Fruit fly (Drosophila melanogaster): ENCODE measurements around the gene nAChRalpha3.
A peak's percentile ranks its signal among the peaks of the same experiment; 100 is the strongest.

DNA sequence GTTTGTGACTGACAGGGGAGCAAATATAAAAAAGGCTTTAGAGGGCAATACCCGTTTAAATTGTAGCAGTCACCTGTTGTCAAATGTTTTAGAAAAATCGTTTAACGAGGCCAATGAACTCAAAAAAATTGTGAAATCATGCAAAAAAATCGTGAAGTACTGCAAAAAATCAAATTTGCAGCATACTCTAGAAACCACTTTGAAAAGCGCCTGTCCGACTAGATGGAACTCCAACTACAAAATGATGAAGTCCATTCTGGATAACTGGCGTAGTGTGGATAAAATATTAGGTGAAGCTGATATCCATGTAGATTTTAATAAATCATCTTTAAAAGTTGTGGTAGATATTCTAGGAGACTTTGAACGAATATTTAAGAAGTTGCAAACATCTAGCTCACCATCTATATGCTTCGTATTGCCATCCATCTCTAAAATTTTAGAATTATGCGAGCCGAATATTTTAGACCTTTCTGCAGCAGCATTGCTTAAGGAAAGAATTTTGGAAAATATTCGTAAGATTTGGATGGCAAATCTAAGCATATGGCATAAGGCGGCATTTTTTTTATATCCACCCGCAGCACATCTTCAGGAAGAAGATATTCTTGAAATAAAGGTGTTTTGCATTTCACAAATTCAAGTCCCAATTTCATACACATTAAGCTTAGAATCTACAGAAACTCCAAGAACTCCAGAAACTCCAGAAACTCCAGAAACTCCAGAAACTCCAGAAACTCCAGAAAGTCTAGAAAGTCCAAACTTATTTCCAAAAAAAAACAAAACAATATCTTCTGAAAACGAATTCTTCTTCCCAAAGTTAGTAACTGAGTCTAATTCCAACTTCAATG lies 72.3 kb downstream of the nAChRalpha3 start:
- TF ChIP-seq ovo (GFP tag; optimal IDR thresholded peaks at IDR 0.05) (no peak), pad (GFP tag; optimal IDR thresholded peaks at IDR 0.05) (no peak), toe (GFP tag; optimal IDR thresholded peaks at IDR 0.05) (no peak), CG14711 (tag; optimal IDR thresholded peaks at IDR 0.05) (peak; percentile 1), tj (GFP tag; optimal IDR thresholded peaks at IDR 0.05) (no peak), Hr96 (GFP tag; optimal IDR thresholded peaks at IDR 0.05) (peak; percentile 51), CG12768 (GFP tag; optimal IDR thresholded peaks at IDR 0.05) (no peak), CG7101 (tag; optimal IDR thresholded peaks at IDR 0.05) (no peak), CG11617 (GFP tag; optimal IDR thresholded peaks at IDR 0.05) (no peak), kay (GFP tag; ENCODE audit: borderline replicate concordance) (no peak), cnc (optimal IDR thresholded peaks at IDR 0.05) (no peak), Mnt (GFP tag; optimal IDR thresholded peaks at IDR 0.05) (no peak), CG33017 (tag; optimal IDR thresholded peaks at IDR 0.05) (no peak), Clk (GFP tag; optimal IDR thresholded peaks at IDR 0.05) (no peak)

All from whole organism, adult.